Worm (Caenorhabditis elegans): Measurements from ENCODE around the gene C04G6.2.
"Not testable (repeated sequence)": the region's sequence is repeated elsewhere in the genome, so short reads cannot be mapped to it uniquely, and the experiment has no call there.

DNA sequence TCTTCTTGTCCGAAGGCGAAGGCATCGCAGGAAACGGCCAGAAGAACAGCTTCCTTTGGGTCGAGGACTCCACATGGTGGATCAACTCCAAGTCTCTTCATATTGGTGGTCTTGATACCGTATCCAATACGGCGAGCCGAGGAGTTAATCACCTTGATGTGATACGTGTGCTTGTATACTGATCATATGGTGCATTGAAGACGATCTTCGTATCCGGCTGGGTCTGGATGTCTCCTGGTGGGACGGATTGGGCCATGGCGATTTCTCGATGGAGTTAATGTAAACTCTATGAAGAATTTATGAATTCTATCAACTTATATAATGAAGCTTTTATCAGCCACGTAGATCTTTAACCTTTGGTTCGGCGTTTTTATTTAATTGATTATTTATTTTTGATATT is 22.2 kb downstream of the C04G6.2 start, which contains the start of gene msp-74:
- not testable (repeated sequence) for TF ChIP-seq elt-1 (tag; optimal IDR thresholded peaks at IDR 0.05); Y55F3AM.14 (GFP tag; optimal IDR thresholded peaks at IDR 0.05); ztf-4 (tag; optimal IDR thresholded peaks at IDR 0.05); F13H6.1 (tag; optimal IDR thresholded peaks at IDR 0.05); skn-1 (tag; optimal IDR thresholded peaks at IDR 0.05); nhr-11 (tag; optimal IDR thresholded peaks at IDR 0.05); nhr-237 (tag; optimal IDR thresholded peaks at IDR 0.05); blmp-1 (tag; optimal IDR thresholded peaks at IDR 0.05; ENCODE audit: insufficient read depth); mdl-1 (tag; optimal IDR thresholded peaks at IDR 0.05); nhr-12 (tag; optimal IDR thresholded peaks at IDR 0.05); sem-4 (tag; optimal IDR thresholded peaks at IDR 0.05); elt-3 (tag; optimal IDR thresholded peaks at IDR 0.05)
